Fruit fly (Drosophila melanogaster) S2 (cell line): ENCODE measurements around the gene CG33543.

ENCODE experiments used
- CG8478 ChIP-seq: fragments of >200 bp; optimal IDR thresholded peaks from 2 replicates; lab custom pipeline; 2018
- CTCF ChIP-seq, 2 experiments: fragments of >200 bp; optimal IDR thresholded peaks; 2 replicates each; lab custom pipeline; 2018

DNA sequence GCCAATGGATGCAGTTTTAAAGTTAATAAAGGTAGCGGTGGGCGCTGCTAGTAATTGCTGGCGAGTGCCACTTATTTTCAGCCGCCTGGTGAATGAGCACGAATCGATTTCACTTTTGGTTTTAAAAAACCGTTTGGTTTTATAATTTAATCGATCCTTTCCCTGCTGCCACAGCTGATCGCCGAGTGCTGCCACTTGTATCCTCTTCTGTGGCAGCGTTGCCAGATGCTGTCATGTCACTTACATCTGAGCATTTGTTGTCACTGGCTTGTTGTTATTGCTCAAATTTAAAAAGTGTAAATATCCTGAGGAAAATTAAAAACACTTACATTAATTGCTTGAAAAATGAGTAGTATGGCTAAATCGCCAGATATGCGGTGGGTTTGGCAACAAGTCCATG lies 39.2 kb upstream of the CG33543 start, which contains the start of gene Kebab:
- TF ChIP-seq CTCF (optimal IDR thresholded peaks at IDR 0.05; lab: Kevin White, UChicago) (peak in 1 of 2 experiments; percentile 23), CG8478 (lab: Kevin White, UChicago) (no peak)
